Worm (Caenorhabditis elegans) whole organism, young adult: Measurements from ENCODE around the gene Y116A8C.29.

Source experiments
- B0035.1 ChIP-seq: sonication (generic microtip); optimal IDR thresholded peaks from 2 replicates; lab custom pipeline; 2016; ENCODE audit warnings: missing genetic modification characterization, mild to moderate bottlenecking, missing compliant biosample characterization, missing genotype, missing genetic modification reagents
- F23B12.7 ChIP-seq: sonication (generic microtip); optimal IDR thresholded peaks from 2 replicates; lab custom pipeline; 2017; ENCODE audit warnings: missing genetic modification characterization, mild to moderate bottlenecking, missing compliant biosample characterization, antibody characterized with exemption, moderate library complexity; ENCODE audit not compliant: insufficient read depth
- F33H1.4 ChIP-seq: fragments of 200-800 bp; sonication (Bioruptor generic); IDR thresholded peaks from 2 replicates; pipeline ENCODE4 v1.3.6; 2022; ENCODE audit warnings: missing genetic modification reagents, missing genetic modification characterization, missing compliant biosample characterization
- atf-7 ChIP-seq: sonication (generic microtip); optimal IDR thresholded peaks from 2 replicates; lab custom pipeline; 2017; ENCODE audit warnings: mild to moderate bottlenecking, missing genetic modification characterization, missing compliant biosample characterization
- die-1 ChIP-seq: sonication (generic microtip); optimal IDR thresholded peaks from 2 replicates; lab custom pipeline; 2016; ENCODE audit warnings: missing genotype, mild to moderate bottlenecking, missing genetic modification characterization, missing compliant biosample characterization
- hmg-1.2 ChIP-seq: fragments of 200-800 bp; sonication (Bioruptor generic); IDR thresholded peaks from 2 replicates; pipeline ENCODE4 v1.3.6; 2022; ENCODE audit warnings: missing genetic modification reagents, missing genetic modification characterization, missing compliant biosample characterization
- ztf-3 ChIP-seq: fragments of 200-800 bp; sonication (Bioruptor generic); optimal IDR thresholded peaks from 2 replicates; lab custom pipeline; 2018; ENCODE audit warnings: mild to moderate bottlenecking, missing genetic modification characterization, missing compliant biosample characterization

- TF ChIP-seq B0035.1 = no peak
- no peak for TF ChIP-seq atf-7 (tag; lab: Kevin White, UChicago)
- no peak for TF ChIP-seq F23B12.7 (tag; lab: Kevin White, UChicago)
- no peak for TF ChIP-seq F33H1.4 (GFP tag; lab: Robert Waterston, UW)
- TF ChIP-seq hmg-1.2 (GFP tag; lab: Robert Waterston, UW) = no peak
- TF ChIP-seq ztf-3 = no peak
- no peak for TF ChIP-seq die-1 (tag; lab: Kevin White, UChicago)
These were observed 6.3 kb downstream of the Y116A8C.29 start, which contains the start of gene bca-2 for ce11 chrIV:17100148-17100547.
